Fruit fly (Drosophila melanogaster) whole organism, embryonic: Measurements from ENCODE around the gene Shc.

ENCODE experiments used
- ATbp ChIP-seq: fragments of 200-800 bp; sonication (Bioruptor generic); optimal IDR thresholded peaks from 2 replicates; lab custom pipeline; 2017; ENCODE audit warnings: missing biosample characterization, mild to moderate bottlenecking, missing genetic modification characterization, missing genetic modification reagents
- CG10565 ChIP-seq: fragments of 200-800 bp; sonication (Bioruptor generic); optimal IDR thresholded peaks from 3 replicates; lab custom pipeline; 2016; ENCODE audit warnings: missing biosample characterization, mild to moderate bottlenecking, missing genetic modification characterization
- CG11085 ChIP-seq: fragments of 200-800 bp; sonication (Bioruptor generic); IDR thresholded peaks from 2 replicates; pipeline ENCODE4 v1.3.6; 2022; ENCODE audit warnings: missing biosample characterization, missing genetic modification characterization
- CG11560 ChIP-seq: fragments of 200-800 bp; sonication (Bioruptor generic); IDR thresholded peaks from 3 replicates; pipeline ENCODE4 v1.3.6; 2022; ENCODE audit warnings: missing biosample characterization, missing genetic modification characterization
- CG13123 ChIP-seq: fragments of 200-800 bp; sonication (Bioruptor generic); optimal IDR thresholded peaks from 2 replicates; lab custom pipeline; 2016; ENCODE audit warnings: missing biosample characterization, missing genetic modification characterization
- CG14014 ChIP-seq: fragments of 200-800 bp; sonication (Bioruptor generic); IDR thresholded peaks from 2 replicates; pipeline ENCODE4 v1.3.6; 2022; ENCODE audit warnings: missing biosample characterization, missing genetic modification characterization
- CG1529 ChIP-seq: fragments of 200-800 bp; sonication (Bioruptor generic); optimal IDR thresholded peaks from 3 replicates; lab custom pipeline; 2018; ENCODE audit warnings: missing biosample characterization, missing genetic modification characterization
- CG17802 ChIP-seq: fragments of 200-800 bp; sonication (Bioruptor generic); optimal IDR thresholded peaks from 2 replicates; lab custom pipeline; 2018; ENCODE audit warnings: missing biosample characterization, mild to moderate bottlenecking, missing genetic modification characterization, moderate library complexity
- CG18262 ChIP-seq: fragments of 200-800 bp; optimal IDR thresholded peaks from 3 replicates; lab custom pipeline; 2019; ENCODE audit warnings: missing biosample characterization, mild to moderate bottlenecking, missing genetic modification characterization, moderate library complexity
- CG2678 ChIP-seq: fragments of 200-800 bp; sonication (Bioruptor generic); optimal IDR thresholded peaks from 3 replicates; lab custom pipeline; 2019; ENCODE audit warnings: missing biosample characterization, mild to moderate bottlenecking, missing genetic modification characterization, moderate library complexity
- CG31365 ChIP-seq: fragments of 200-800 bp; sonication (Bioruptor generic); optimal IDR thresholded peaks from 2 replicates; lab custom pipeline; 2018; ENCODE audit warnings: missing biosample characterization, mild to moderate bottlenecking, missing genetic modification characterization
- CG31388 ChIP-seq: fragments of 200-800 bp; sonication (Bioruptor generic); optimal IDR thresholded peaks from 2 replicates; lab custom pipeline; 2016; ENCODE audit warnings: missing biosample characterization, missing genetic modification characterization
- CG32532 ChIP-seq: fragments of 200-800 bp; sonication (Bioruptor generic); IDR thresholded peaks from 2 replicates; pipeline ENCODE4 v1.3.6; 2022; ENCODE audit warnings: missing biosample characterization, missing genetic modification characterization
- CG33213 ChIP-seq: fragments of 200-800 bp; sonication (Bioruptor generic); optimal IDR thresholded peaks from 3 replicates; lab custom pipeline; 2016; ENCODE audit warnings: missing biosample characterization, missing genetic modification characterization
- CG34422 ChIP-seq: fragments of 200-800 bp; sonication (Bioruptor generic); IDR thresholded peaks from 3 replicates; pipeline ENCODE4 v1.3.6; 2022; ENCODE audit warnings: missing biosample characterization, missing genetic modification characterization
- CG4282 ChIP-seq: fragments of 200-800 bp; sonication (Bioruptor generic); optimal IDR thresholded peaks from 2 replicates; lab custom pipeline; 2016; ENCODE audit warnings: missing biosample characterization, missing genetic modification characterization
- CG4730 ChIP-seq: fragments of 200-800 bp; sonication (Bioruptor generic); IDR thresholded peaks from 2 replicates; pipeline ENCODE4 v1.3.6; 2022; ENCODE audit warnings: missing biosample characterization, missing genetic modification characterization
- CG6765 ChIP-seq: fragments of 200-800 bp; sonication (Bioruptor generic); optimal IDR thresholded peaks from 3 replicates; lab custom pipeline; 2017; ENCODE audit warnings: missing biosample characterization, mild to moderate bottlenecking, missing genetic modification characterization
- CG6791 ChIP-seq: fragments of 200-800 bp; sonication (Bioruptor generic); IDR thresholded peaks from 3 replicates; pipeline ENCODE4 v1.3.6; 2022; ENCODE audit warnings: missing biosample characterization, missing genetic modification characterization; ENCODE audit not compliant: partially characterized antibody
- CTCF ChIP-seq: fragments of 200-800 bp; sonication (Bioruptor generic); optimal IDR thresholded peaks from 2 replicates; lab custom pipeline; 2017; ENCODE audit warnings: missing biosample characterization, mild to moderate bottlenecking, missing genetic modification characterization, moderate library complexity
- CoRest ChIP-seq: fragments of 200-800 bp; sonication (Bioruptor generic); optimal IDR thresholded peaks from 3 replicates; lab custom pipeline; 2018; ENCODE audit warnings: missing biosample characterization, mild to moderate bottlenecking, missing genetic modification characterization, moderate library complexity
- CrebB ChIP-seq: fragments of 200-800 bp; sonication (Bioruptor generic); optimal IDR thresholded peaks from 3 replicates; lab custom pipeline; 2018; ENCODE audit warnings: missing biosample characterization, mild to moderate bottlenecking, missing genetic modification characterization
- D ChIP-seq, 2 experiments: fragments of 200-800 bp in 1 of 2; fragments of >200 bp in 1 of 2; sonication (Bioruptor generic) in 1 of 2; optimal IDR thresholded peaks; 2 replicates in 1 of 2; 3 replicates in 1 of 2; lab custom pipeline; 2017; ENCODE audit warnings: mild to moderate bottlenecking in 1 of 2, missing biosample characterization in 1 of 2, missing genetic modification characterization in 1 of 2, missing genetic modification reagents in 1 of 2
- Dll ChIP-seq: fragments of 200-800 bp; sonication (Bioruptor generic); IDR thresholded peaks from 4 replicates; pipeline ENCODE4 v1.3.6; 2022; ENCODE audit warnings: missing biosample characterization, missing genetic modification characterization; ENCODE audit not compliant: partially characterized antibody
- GATAe ChIP-seq: fragments of 200-800 bp; sonication (Bioruptor generic); conservative IDR thresholded peaks from 2 replicates; pipeline ENCODE4 v1.3.6; 2022; ENCODE audit warnings: missing biosample characterization, missing genetic modification characterization
- Hsf ChIP-seq: fragments of 200-800 bp; sonication (Bioruptor generic); optimal IDR thresholded peaks from 3 replicates; lab custom pipeline; 2016; ENCODE audit warnings: missing biosample characterization, missing genetic modification characterization
- NC2β ChIP-seq: fragments of 200-800 bp; sonication (Bioruptor generic); optimal IDR thresholded peaks from 2 replicates; lab custom pipeline; 2016; ENCODE audit warnings: missing biosample characterization, missing genetic modification characterization
- Sox100B ChIP-seq: fragments of 200-800 bp; sonication (Bioruptor generic); optimal IDR thresholded peaks from 3 replicates; lab custom pipeline; 2018; ENCODE audit warnings: missing biosample characterization, mild to moderate bottlenecking, missing genetic modification characterization
- al ChIP-seq: fragments of 200-800 bp; sonication (Bioruptor generic); IDR thresholded peaks from 2 replicates; pipeline ENCODE4 v1.3.6; 2022; ENCODE audit warnings: missing biosample characterization, missing genetic modification characterization
- ap ChIP-seq: fragments of 200-800 bp; sonication (Bioruptor generic); IDR thresholded peaks from 2 replicates; pipeline ENCODE4 v1.3.6; 2022; ENCODE audit warnings: missing biosample characterization, missing genetic modification characterization
- chif ChIP-seq, 2 experiments: fragments of 200-800 bp; sonication (Bioruptor generic); optimal IDR thresholded peaks; 3 replicates each; lab custom pipeline; 2016; ENCODE audit warnings: missing biosample characterization in 2 of 2, missing genetic modification characterization in 2 of 2
- chn ChIP-seq: fragments of 200-800 bp; sonication (Bioruptor generic); optimal IDR thresholded peaks from 2 replicates; lab custom pipeline; 2016; ENCODE audit warnings: missing biosample characterization, missing genetic modification characterization
- ewg ChIP-seq: fragments of 200-800 bp; sonication (Bioruptor generic); optimal IDR thresholded peaks from 3 replicates; lab custom pipeline; 2017; ENCODE audit warnings: mild to moderate bottlenecking, missing biosample characterization, missing genetic modification reagents, missing genetic modification characterization
- gt ChIP-seq: fragments of 200-800 bp; sonication (Bioruptor generic); IDR thresholded peaks from 2 replicates; pipeline ENCODE4 v1.3.6; 2022; ENCODE audit warnings: missing biosample characterization, missing genetic modification characterization
- her ChIP-seq: fragments of 200-800 bp; sonication (Bioruptor generic); optimal IDR thresholded peaks from 2 replicates; lab custom pipeline; 2016; ENCODE audit warnings: missing biosample characterization, missing genetic modification characterization
- insv ChIP-seq, 2 experiments: fragments of 200-800 bp; sonication (Bioruptor generic); optimal IDR thresholded peaks; 3 replicates each; lab custom pipeline; 2016 to 2018; ENCODE audit warnings: missing biosample characterization in 2 of 2, missing genetic modification characterization in 2 of 2
- nerfin-2 ChIP-seq: fragments of 200-800 bp; sonication (Bioruptor generic); IDR thresholded peaks from 2 replicates; pipeline ENCODE4 v1.3.6; 2022; ENCODE audit warnings: missing biosample characterization, missing genetic modification characterization; ENCODE audit not compliant: partially characterized antibody
- pan ChIP-seq, 4 experiments: fragments of >200 bp in 3 of 4; fragments of 200-800 bp in 1 of 4; sonication (Bioruptor generic) in 1 of 4; optimal IDR thresholded peaks in 3 of 4; IDR thresholded peaks in 1 of 4; 2 replicates each; pipeline versions ENCODE4 v1.3.6 to Lab custom; 2017 to 2022; ENCODE audit warnings: missing biosample characterization in 2 of 4, missing genetic modification characterization in 2 of 4, mixed read lengths in 1 of 4
- phol ChIP-seq: fragments of 200-800 bp; sonication (Bioruptor generic); optimal IDR thresholded peaks from 3 replicates; lab custom pipeline; 2018; ENCODE audit warnings: missing biosample characterization, mild to moderate bottlenecking, missing genetic modification characterization, moderate library complexity
- pnt ChIP-seq: fragments of 200-800 bp; sonication (Bioruptor generic); optimal IDR thresholded peaks from 3 replicates; lab custom pipeline; 2016; ENCODE audit warnings: missing biosample characterization, missing genetic modification characterization
- ro ChIP-seq: fragments of 200-800 bp; sonication (Bioruptor generic); IDR thresholded peaks from 2 replicates; pipeline ENCODE4 v1.3.6; 2022; ENCODE audit warnings: missing biosample characterization, missing genetic modification characterization
- row ChIP-seq: fragments of 200-800 bp; sonication (Bioruptor generic); IDR thresholded peaks from 3 replicates; pipeline ENCODE4 v1.3.6; 2022; ENCODE audit warnings: missing biosample characterization, missing genetic modification characterization
- salm ChIP-seq: fragments of 200-800 bp; sonication (Bioruptor generic); optimal IDR thresholded peaks from 2 replicates; lab custom pipeline; 2018; ENCODE audit warnings: missing biosample characterization, mild to moderate bottlenecking, missing genetic modification characterization
- scrt ChIP-seq: fragments of 200-800 bp; sonication (Bioruptor generic); optimal IDR thresholded peaks from 2 replicates; lab custom pipeline; 2018; ENCODE audit warnings: missing biosample characterization, mild to moderate bottlenecking, missing genetic modification characterization, moderate library complexity
- sens-2 ChIP-seq: fragments of 200-800 bp; sonication (Bioruptor generic); IDR thresholded peaks from 2 replicates; pipeline ENCODE4 v1.3.6; 2022; ENCODE audit warnings: missing biosample characterization, missing genetic modification characterization
- sr ChIP-seq: fragments of 200-800 bp; sonication (Bioruptor generic); IDR thresholded peaks from 3 replicates; pipeline ENCODE4 v1.3.6; 2022; ENCODE audit warnings: missing biosample characterization, missing genetic modification characterization
- vvl ChIP-seq: fragments of 200-800 bp; sonication (Bioruptor generic); IDR thresholded peaks from 2 replicates; pipeline ENCODE4 v1.3.6; 2022; ENCODE audit warnings: missing biosample characterization, missing genetic modification characterization
- wor ChIP-seq: fragments of 200-800 bp; sonication (Bioruptor generic); IDR thresholded peaks from 2 replicates; pipeline ENCODE4 v1.3.6; 2022; ENCODE audit warnings: missing biosample characterization, missing genetic modification characterization
- zen2 ChIP-seq: fragments of 200-800 bp; sonication (Bioruptor generic); IDR thresholded peaks from 3 replicates; pipeline ENCODE4 v1.3.6; 2022; ENCODE audit warnings: missing biosample characterization, missing genetic modification characterization; ENCODE audit not compliant: partially characterized antibody

Shc gene

dm6 chr3L:9420054-9420818, 6.6 kb upstream of the Shc start (continued):
- TF ChIP-seq wor (GFP tag; lab: Robert Waterston, UW) (peak; percentile 38; the same call in 1 of the 2 replicates), CG13123 (no peak), CG31388 (GFP tag; lab: Kevin White, UChicago) (no peak), CrebB (tag; lab: Kevin White, UChicago) (peak; percentile 25), sr (GFP tag; lab: Robert Waterston, UW) (no peak), Dll (GFP tag; lab: Robert Waterston, UW) (no peak), NC2β (GFP tag; lab: Kevin White, UChicago) (no peak), CG34422 (peak; percentile 27; the same call in 1 of the 3 replicates), ro (GFP tag; lab: Robert Waterston, UW) (no peak), row (GFP tag; lab: Robert Waterston, UW) (peak; percentile 75), phol (tag; lab: Kevin White, UChicago) (peak; percentile 41), CG1529 (GFP tag; lab: Kevin White, UChicago) (peak; percentile 2), CG6765 (GFP tag; lab: Kevin White, UChicago) (no peak), sens-2 (no peak), CG4730 (GFP tag; lab: Robert Waterston, UW) (no peak), CG17802 (tag; lab: Kevin White, UChicago) (no peak), CG18262 (tag; lab: Kevin White, UChicago) (peak; percentile 56), salm (tag; lab: Kevin White, UChicago) (peak; percentile 23), Hsf (GFP tag; lab: Kevin White, UChicago) (peak; percentile 25), CG6791 (no peak), chn (GFP tag; lab: Kevin White, UChicago) (no peak), zen2 (GFP tag; lab: Robert Waterston, UW) (no peak), GATAe (GFP tag; lab: Robert Waterston, UW) (no peak), chif (GFP tag; optimal IDR thresholded peaks at IDR 0.05; lab: Kevin White, UChicago) (peak in 1 of 2 experiments; percentile 28), insv (GFP tag; optimal IDR thresholded peaks at IDR 0.05; lab: Kevin White, UChicago) (no peak), al (GFP tag; lab: Robert Waterston, UW) (no peak), CoRest (peak; percentile 38), D (optimal IDR thresholded peaks at IDR 0.05; lab: Kevin White, UChicago) (no peak), D (GFP tag; optimal IDR thresholded peaks at IDR 0.05; lab: Kevin White, UChicago) (peak; percentile 3), CG11085 (GFP tag; lab: Robert Waterston, UW) (peak; percentile 17; the same call in 1 of the 2 replicates), vvl (GFP tag; lab: Robert Waterston, UW) (peak; percentile 65), pnt (GFP tag; lab: Kevin White, UChicago) (no peak), CG11560 (tag; lab: Robert Waterston, UW) (no peak), CG31365 (tag; lab: Kevin White, UChicago) (no peak), CTCF (GFP tag; lab: Kevin White, UChicago) (peak; percentile 9), ATbp (peak; percentile 64), CG10565 (GFP tag; lab: Kevin White, UChicago) (no peak), scrt (GFP tag; lab: Kevin White, UChicago) (peak; percentile 4), Sox100B (GFP tag; lab: Kevin White, UChicago) (peak; percentile 50), CG2678 (tag; lab: Kevin White, UChicago) (peak; percentile 66), gt (no peak), CG4282 (GFP tag; lab: Kevin White, UChicago) (no peak), CG33213 (GFP tag; lab: Kevin White, UChicago) (no peak), her (GFP tag; lab: Kevin White, UChicago) (no peak), ewg (no peak), CG32532 (peak; percentile 14; the same call in 1 of the 2 replicates), CG14014 (GFP tag; lab: Robert Waterston, UW) (peak; percentile 53; the same call in 1 of the 2 replicates), nerfin-2 (GFP tag; lab: Robert Waterston, UW) (no peak), ap (GFP tag; lab: Robert Waterston, UW) (peak; percentile 62), pan (optimal IDR thresholded peaks at IDR 0.05; lab: Kevin White, UChicago) (no peak), pan (GFP tag; optimal IDR thresholded peaks at IDR 0.05 in 1 of 2, IDR thresholded peaks at IDR 0.05 in 1 of 2) (peak in 1 of 2 experiments; percentile 63)
